Worm (Caenorhabditis elegans) whole organism, young adult: Measurements from ENCODE around the gene gtf-2H3.

Experiments used
- B0336.3 ChIP-seq: fragments of 200-800 bp; sonication (Bioruptor generic); IDR thresholded peaks from 2 replicates; pipeline ENCODE4 v1.3.6; 2022; ENCODE audit warnings: missing genetic modification characterization, missing compliant biosample characterization
- D2030.7 ChIP-seq: fragments of 200-800 bp; sonication (Bioruptor generic); IDR thresholded peaks from 2 replicates; pipeline ENCODE4 v1.3.6; 2022; ENCODE audit warnings: missing genetic modification reagents, missing genetic modification characterization, missing compliant biosample characterization
- Y56A3A.18 ChIP-seq: fragments of 200-800 bp; sonication (Bioruptor generic); IDR thresholded peaks from 2 replicates; pipeline ENCODE4 v1.3.6; 2022; ENCODE audit warnings: missing genetic modification reagents, missing genetic modification characterization, missing compliant biosample characterization
- Y79H2A.3 ChIP-seq: fragments of 200-800 bp; sonication (Bioruptor generic); conservative IDR thresholded peaks from 2 replicates; pipeline ENCODE4 v1.3.6; 2022; ENCODE audit warnings: missing genetic modification reagents, missing genetic modification characterization, missing compliant biosample characterization
- aptf-3 ChIP-seq: fragments of 200-800 bp; sonication (Bioruptor generic); IDR thresholded peaks from 2 replicates; pipeline ENCODE4 v1.3.6; 2022; ENCODE audit warnings: missing genetic modification characterization, missing compliant biosample characterization
- attf-3 ChIP-seq: fragments of 200-800 bp; sonication (Bioruptor generic); conservative IDR thresholded peaks from 2 replicates; pipeline ENCODE4 v1.3.6; 2022; ENCODE audit warnings: missing genetic modification reagents, missing genetic modification characterization, missing compliant biosample characterization
- bed-2 ChIP-seq: fragments of 200-800 bp; sonication (Bioruptor generic); IDR thresholded peaks from 2 replicates; pipeline ENCODE4 v1.3.6; 2022; ENCODE audit warnings: missing genetic modification reagents, missing genetic modification characterization, missing compliant biosample characterization
- cebp-1 ChIP-seq, 2 experiments: fragments of 200-800 bp in 1 of 2; sonication (Bioruptor generic) in 1 of 2; sonication (generic microtip) in 1 of 2; IDR thresholded peaks in 1 of 2; optimal IDR thresholded peaks in 1 of 2; 2 replicates each; pipeline versions ENCODE4 v1.3.6 to Lab custom; 2017 to 2022; ENCODE audit warnings: missing compliant biosample characterization in 2 of 2, missing genetic modification characterization in 2 of 2, mild to moderate bottlenecking in 1 of 2, missing genetic modification reagents in 1 of 2, moderate library complexity in 1 of 2
- ceh-27 ChIP-seq: fragments of 200-800 bp; sonication (Bioruptor generic); optimal IDR thresholded peaks from 2 replicates; lab custom pipeline; 2018; ENCODE audit warnings: mild to moderate bottlenecking, missing genetic modification characterization, moderate library complexity, missing compliant biosample characterization
- chd-7 ChIP-seq: sonication (generic microtip); optimal IDR thresholded peaks from 2 replicates; lab custom pipeline; 2016; ENCODE audit warnings: mild to moderate bottlenecking, missing genetic modification characterization, moderate library complexity, missing compliant biosample characterization
- dox-1 ChIP-seq: fragments of 200-800 bp; sonication (Bioruptor generic); IDR thresholded peaks from 2 replicates; pipeline ENCODE4 v1.3.6; 2022; ENCODE audit warnings: missing genetic modification reagents, missing genetic modification characterization, missing compliant biosample characterization
- efl-1 ChIP-seq: fragments of 150-350 bp; optimal IDR thresholded peaks from 2 replicates; lab custom pipeline; 2014; ENCODE audit warnings: missing biosample characterization, missing genetic modification reagents, missing genetic modification characterization
- egl-18 ChIP-seq: fragments of 200-800 bp; sonication (Bioruptor generic); IDR thresholded peaks from 2 replicates; pipeline ENCODE4 v1.3.6; 2022; ENCODE audit warnings: missing genetic modification reagents, missing genetic modification characterization, missing compliant biosample characterization
- egl-44 ChIP-seq: fragments of 200-800 bp; sonication (Bioruptor generic); IDR thresholded peaks from 2 replicates; pipeline ENCODE4 v1.3.6; 2022; ENCODE audit warnings: missing genetic modification reagents, missing genetic modification characterization, missing compliant biosample characterization
- egrh-3 ChIP-seq: fragments of 200-800 bp; sonication (Bioruptor generic); IDR thresholded peaks from 2 replicates; pipeline ENCODE4 v1.3.6; 2022; ENCODE audit warnings: missing genetic modification reagents, missing genetic modification characterization, missing compliant biosample characterization
- ekl-4 ChIP-seq: fragments of 200-800 bp; sonication (Bioruptor generic); IDR thresholded peaks from 2 replicates; pipeline ENCODE4 v1.3.6; 2022; ENCODE audit warnings: missing genetic modification reagents, missing genetic modification characterization, missing compliant biosample characterization
- him-1 ChIP-seq: sonication (generic microtip); optimal IDR thresholded peaks from 2 replicates; lab custom pipeline; 2016; ENCODE audit warnings: missing genotype, missing genetic modification reagents, missing genetic modification characterization, missing compliant biosample characterization
- hlh-26 ChIP-seq: fragments of 200-800 bp; sonication (Bioruptor generic); conservative IDR thresholded peaks from 2 replicates; pipeline ENCODE4 v1.3.6; 2022; ENCODE audit warnings: missing genetic modification reagents, missing genetic modification characterization, missing compliant biosample characterization
- hmg-1.2 ChIP-seq: fragments of 200-800 bp; sonication (Bioruptor generic); IDR thresholded peaks from 2 replicates; pipeline ENCODE4 v1.3.6; 2022; ENCODE audit warnings: missing genetic modification reagents, missing genetic modification characterization, missing compliant biosample characterization
- let-526 ChIP-seq: fragments of 200-800 bp; sonication (Bioruptor generic); IDR thresholded peaks from 2 replicates; pipeline ENCODE4 v1.3.6; 2022; ENCODE audit warnings: missing genetic modification reagents, missing genetic modification characterization, missing compliant biosample characterization
- let-607 ChIP-seq, 2 experiments: fragments of 200-800 bp in 1 of 2; sonication (Bioruptor generic) in 1 of 2; sonication (generic microtip) in 1 of 2; optimal IDR thresholded peaks; 2 replicates each; lab custom pipeline; 2016 to 2018; ENCODE audit warnings: mild to moderate bottlenecking in 2 of 2, missing compliant biosample characterization in 2 of 2, missing genetic modification characterization in 2 of 2, moderate library complexity in 2 of 2, missing genotype in 1 of 2
- lin-26 ChIP-seq: fragments of 200-800 bp; sonication (Bioruptor generic); IDR thresholded peaks from 2 replicates; pipeline ENCODE4 v1.3.6; 2022; ENCODE audit warnings: missing genetic modification reagents, missing genetic modification characterization, missing compliant biosample characterization
- lin-35 ChIP-seq, 3 experiments: fragments of 150-350 bp in 2 of 3; sonication (generic microtip) in 1 of 3; optimal IDR thresholded peaks; 2 replicates each; lab custom pipeline; 2014 to 2018; ENCODE audit warnings: missing biosample characterization in 3 of 3, missing genetic modification characterization in 3 of 3, missing genetic modification reagents in 3 of 3
- lin-40 ChIP-seq: sonication (generic microtip); optimal IDR thresholded peaks from 2 replicates; lab custom pipeline; 2016; ENCODE audit warnings: missing genetic modification characterization, mild to moderate bottlenecking, missing compliant biosample characterization, missing genotype, missing genetic modification reagents
- lir-1 ChIP-seq: fragments of 200-800 bp; sonication (Bioruptor generic); conservative IDR thresholded peaks from 2 replicates; pipeline ENCODE4 v1.3.6; 2022; ENCODE audit warnings: missing genetic modification reagents, missing genetic modification characterization, missing compliant biosample characterization
- madf-10 ChIP-seq: sonication (generic microtip); optimal IDR thresholded peaks from 2 replicates; lab custom pipeline; 2016; ENCODE audit warnings: mild to moderate bottlenecking, missing genetic modification characterization, missing compliant biosample characterization
- madf-3 ChIP-seq: fragments of 200-800 bp; sonication (Bioruptor generic); IDR thresholded peaks from 2 replicates; pipeline ENCODE4 v1.3.6; 2022; ENCODE audit warnings: missing genetic modification reagents, missing genetic modification characterization, missing compliant biosample characterization
- madf-6 ChIP-seq: fragments of 200-800 bp; sonication (Bioruptor generic); IDR thresholded peaks from 2 replicates; pipeline ENCODE4 v1.3.6; 2022; ENCODE audit warnings: missing genetic modification reagents, missing genetic modification characterization, missing compliant biosample characterization
- mxl-1 ChIP-seq: sonication (generic microtip); optimal IDR thresholded peaks from 2 replicates; lab custom pipeline; 2016; ENCODE audit warnings: missing genetic modification characterization, missing compliant biosample characterization
- nfya-2 ChIP-seq: fragments of 200-800 bp; sonication (Bioruptor generic); IDR thresholded peaks from 2 replicates; pipeline ENCODE4 v1.3.6; 2022; ENCODE audit warnings: missing genetic modification reagents, missing genetic modification characterization, missing compliant biosample characterization
- nfyb-1 ChIP-seq: fragments of 200-800 bp; sonication (Bioruptor generic); IDR thresholded peaks from 2 replicates; pipeline ENCODE4 v1.3.6; 2022; ENCODE audit warnings: missing genetic modification reagents, missing genetic modification characterization, missing compliant biosample characterization
- nhr-120 ChIP-seq: fragments of 200-800 bp; sonication (Bioruptor generic); IDR thresholded peaks from 2 replicates; pipeline ENCODE4 v1.3.6; 2022; ENCODE audit warnings: missing genetic modification characterization, missing compliant biosample characterization
- nhr-90 ChIP-seq: sonication (generic microtip); optimal IDR thresholded peaks from 2 replicates; lab custom pipeline; 2016; ENCODE audit warnings: missing genotype, mild to moderate bottlenecking, missing genetic modification characterization, missing compliant biosample characterization
- pha-4 ChIP-seq: fragments of 150-350 bp; sonication (generic microtip); optimal IDR thresholded peaks from 2 replicates; lab custom pipeline; 2014; ENCODE audit warnings: missing biosample characterization, missing genetic modification reagents, missing genetic modification characterization
- tbx-9 ChIP-seq: sonication (generic microtip); optimal IDR thresholded peaks from 2 replicates; lab custom pipeline; 2016; ENCODE audit warnings: borderline replicate concordance, missing genetic modification characterization, inconsistent platforms, missing compliant biosample characterization
- tlf-1 ChIP-seq: fragments of 200-800 bp; sonication (Bioruptor generic); optimal IDR thresholded peaks from 2 replicates; lab custom pipeline; 2018; ENCODE audit warnings: mild to moderate bottlenecking, missing genetic modification characterization, missing compliant biosample characterization
- xnd-1 ChIP-seq: sonication (generic microtip); optimal IDR thresholded peaks from 2 replicates; lab custom pipeline; 2016; ENCODE audit warnings: missing genotype, missing genetic modification reagents, missing genetic modification characterization, missing compliant biosample characterization
- zfh-2 ChIP-seq: fragments of 200-800 bp; sonication (Bioruptor generic); conservative IDR thresholded peaks from 2 replicates; pipeline ENCODE4 v1.3.6; 2022; ENCODE audit warnings: missing genetic modification reagents, missing genetic modification characterization, missing compliant biosample characterization

The gtf-2H3 gene

DNA sequence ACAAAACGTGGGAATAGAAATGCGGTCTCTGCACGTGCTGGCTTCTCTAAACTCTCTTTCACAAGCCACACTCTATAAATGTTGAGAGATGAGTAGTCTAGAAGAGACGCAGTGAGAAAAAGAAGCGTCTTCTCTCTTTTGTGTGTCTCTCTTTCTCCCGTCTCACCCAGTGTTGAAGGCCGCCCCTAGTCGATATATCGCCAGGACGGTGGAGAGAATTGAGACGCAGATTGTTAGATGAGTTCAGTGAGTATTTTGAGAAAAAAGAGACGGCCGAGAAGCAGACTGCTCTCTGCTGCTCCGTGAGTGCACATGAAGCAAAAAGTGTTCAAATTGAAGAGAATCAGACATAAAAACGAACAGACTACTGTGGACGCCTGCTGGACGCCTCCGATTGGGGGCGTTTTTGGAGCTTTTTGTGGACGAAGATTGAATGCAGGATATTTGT lies 23.4 kb downstream of the gtf-2H3 start (continued):
- TF ChIP-seq ekl-4, result peak; percentile 70
- TF ChIP-seq let-526 (GFP tag; lab: Robert Waterston, UW), result peak; percentile 27; the same call in 1 of the 2 replicates
- TF ChIP-seq lir-1, result 0 out of 2 replicates have a peak, but pooled peaks have one; percentile 30
- TF ChIP-seq let-607 (tag; optimal IDR thresholded peaks at IDR 0.05; lab: Kevin White, UChicago), result peak in 1 of 2 experiments; percentile 64
- TF ChIP-seq egl-18, result no peak
- TF ChIP-seq him-1 (tag; lab: Kevin White, UChicago), result no peak
- no peak for TF ChIP-seq hlh-26
- TF ChIP-seq cebp-1 (GFP tag; IDR thresholded peaks at IDR 0.05; lab: Robert Waterston, UW), result peak; percentile 62
- peak; percentile 86 for TF ChIP-seq cebp-1 (tag; optimal IDR thresholded peaks at IDR 0.05; lab: Kevin White, UChicago)
- TF ChIP-seq ceh-27 (GFP tag; lab: Kevin White, UChicago), result peak; percentile 82
- TF ChIP-seq egl-44, result no peak
- TF ChIP-seq madf-3, result no peak
- peak; percentile 90 for TF ChIP-seq lin-40
- TF ChIP-seq nhr-90, result peak; percentile 5
- TF ChIP-seq lin-35 (GFP tag; optimal IDR thresholded peaks at IDR 0.05; lab: Kevin White, UChicago), result peak in 1 of 3 experiments; percentile 77
- TF ChIP-seq attf-3, result no peak; the same call in 1 of the 2 replicates
- peak; percentile 56 for TF ChIP-seq tlf-1
- no peak for TF ChIP-seq B0336.3 (GFP tag; lab: Robert Waterston, UW)
- no peak for TF ChIP-seq mxl-1

DNA sequence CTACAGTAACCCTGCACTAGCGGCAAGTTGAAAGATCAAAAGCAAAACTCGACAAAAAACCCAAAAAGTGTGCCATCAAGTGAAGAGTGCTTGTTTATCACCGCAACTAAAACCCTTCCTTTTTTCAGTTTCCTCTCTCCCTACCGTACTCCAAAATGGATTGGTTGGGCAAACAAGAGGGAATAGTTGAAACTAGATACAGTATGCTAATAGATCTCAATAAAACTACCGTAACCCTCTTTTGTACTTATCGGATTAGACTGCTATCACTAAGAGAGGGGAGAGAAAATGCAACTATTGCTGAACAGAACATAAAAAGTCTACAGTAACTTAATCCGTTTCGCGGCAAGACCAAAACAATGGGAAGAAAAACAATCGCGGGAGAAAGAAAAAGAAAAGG lies 24.6 kb downstream of the gtf-2H3 start:
- TF ChIP-seq nfya-2 (0 out of 2 replicates have a peak, but pooled peaks have one; percentile 26), Y79H2A.3 (GFP tag; lab: Robert Waterston, UW) (no peak)

DNA sequence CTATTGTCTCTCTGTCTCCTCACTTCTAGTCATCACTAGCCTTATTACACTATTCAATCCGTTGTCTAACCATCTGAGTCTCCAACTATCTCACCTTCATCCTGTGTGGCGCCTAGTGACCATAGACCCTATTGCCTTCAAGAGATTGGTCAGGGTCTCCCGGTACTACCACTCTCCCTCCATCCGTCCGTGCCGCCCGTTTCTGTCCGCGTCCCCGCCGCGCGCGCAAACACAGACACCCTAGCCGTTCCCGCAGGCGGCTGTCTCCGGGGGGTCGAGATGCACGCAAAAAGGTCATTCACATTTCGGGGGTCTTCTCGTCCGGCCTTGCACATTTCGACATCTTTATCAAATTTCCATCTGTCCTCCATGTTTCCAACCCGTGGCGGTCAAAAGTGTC lies 25.4 kb downstream of the gtf-2H3 start:
- TF ChIP-seq chd-7 (tag; lab: Kevin White, UChicago) (peak; percentile 23), xnd-1 (tag; lab: Kevin White, UChicago) (no peak), nfyb-1 (GFP tag; lab: Robert Waterston, UW) (peak; percentile 66; the same call in 1 of the 2 replicates), bed-2 (0 out of 2 replicates have a peak, but pooled peaks have one; percentile 68), efl-1 (GFP tag; lab: Kevin White, UChicago) (peak; percentile 35), zfh-2 (GFP tag; lab: Robert Waterston, UW) (peak; percentile 96), cebp-1 (GFP tag; IDR thresholded peaks at IDR 0.05; lab: Robert Waterston, UW) (no peak), cebp-1 (tag; optimal IDR thresholded peaks at IDR 0.05; lab: Kevin White, UChicago) (peak; percentile 29), ekl-4 (0 out of 2 replicates have a peak, but pooled peaks have one; percentile 64), madf-10 (no peak), Y56A3A.18 (GFP tag; lab: Robert Waterston, UW) (no peak), madf-3 (0 out of 2 replicates have a peak, but pooled peaks have one; percentile 51), lin-26 (0 out of 2 replicates have a peak, but pooled peaks have one; percentile 24), madf-6 (GFP tag; lab: Robert Waterston, UW) (peak; percentile 52; the same call in 1 of the 2 replicates), nhr-120 (GFP tag; lab: Robert Waterston, UW) (0 out of 2 replicates have a peak, but pooled peaks have one; percentile 57), aptf-3 (GFP tag; lab: Robert Waterston, UW) (no peak), hmg-1.2 (peak; percentile 31; the same call in 1 of the 2 replicates), tbx-9 (tag; lab: Kevin White, UChicago) (no peak), pha-4 (tag; lab: Kevin White, UChicago) (no peak), mxl-1 (no peak), egrh-3 (GFP tag; lab: Robert Waterston, UW) (peak; percentile 88), D2030.7 (GFP tag; lab: Robert Waterston, UW) (no peak), dox-1 (peak; percentile 13; the same call in 1 of the 2 replicates)
- TF ChIP-seq, all 124 proteins: peak for 14
